Worm (Caenorhabditis elegans): Measurements from ENCODE around the gene clp-4.

- TF ChIP-seq nhr-11 (tag; optimal IDR thresholded peaks at IDR 0.05) (peak; percentile 89), nhr-12 (tag; optimal IDR thresholded peaks at IDR 0.05) (peak; percentile 51), lsy-2 (tag; optimal IDR thresholded peaks at IDR 0.05) (peak; percentile 96 to 97), ztf-11 (tag; optimal IDR thresholded peaks at IDR 0.05) (peak; percentile 66 to 89), ceh-88 (GFP tag; IDR thresholded peaks at IDR 0.05) (peak; percentile 83), unc-130 (tag; optimal IDR thresholded peaks at IDR 0.05) (peak; percentile 93), alr-1 (tag; optimal IDR thresholded peaks at IDR 0.05; ENCODE audit: borderline replicate concordance) (no peak), mdl-1 (tag; optimal IDR thresholded peaks at IDR 0.05) (peak in 1 of 2 experiments; percentile 87), zag-1 (tag; optimal IDR thresholded peaks at IDR 0.05) (peak; percentile 81), nhr-76 (tag; optimal IDR thresholded peaks at IDR 0.05) (peak; percentile 22), egl-27 (tag; optimal IDR thresholded peaks at IDR 0.05) (no peak)
Observed at ce11 chrIII:1859532-1859931, 41.4 kb upstream of the clp-4 start, which contains the start of gene ddp-1.
